Fruit fly (Drosophila melanogaster) S2 (cell line): ENCODE measurements around the gene Acp32CD.

Source experiments
- CG8478 ChIP-seq: fragments of >200 bp; optimal IDR thresholded peaks from 2 replicates; lab custom pipeline; 2018
- CTCF ChIP-seq, 2 experiments: fragments of >200 bp; optimal IDR thresholded peaks; 2 replicates each; lab custom pipeline; 2018

DNA sequence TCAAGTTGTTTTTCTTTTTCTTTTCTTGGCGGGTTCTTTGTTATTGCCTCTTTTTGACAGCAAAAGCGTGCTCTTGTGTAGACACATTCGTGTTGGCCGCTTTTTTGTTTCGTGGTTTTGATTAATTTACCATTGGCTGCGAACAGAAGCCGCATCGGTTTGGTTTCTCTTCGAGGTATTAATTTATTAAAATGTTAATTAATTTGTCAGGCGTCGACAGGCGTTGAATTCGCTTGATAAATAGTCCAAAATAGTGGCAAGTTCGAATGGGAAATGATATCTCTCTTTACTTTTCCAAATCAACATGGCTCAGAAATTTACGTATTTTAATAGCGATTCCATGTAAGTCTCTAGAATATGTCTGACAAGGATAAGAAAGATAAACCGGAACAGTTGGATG is 19.1 kb downstream of the Acp32CD start, which contains the start of gene CG18666:
- TF ChIP-seq CG8478, result no peak
- no peak for TF ChIP-seq CTCF (optimal IDR thresholded peaks at IDR 0.05; lab: Kevin White, UChicago)
